Fruit fly (Drosophila melanogaster) whole organism: Measurements from ENCODE around the gene CG16789.

Source experiments
- CG8478 ChIP-seq: fragments of >200 bp; optimal IDR thresholded peaks from 2 replicates; lab custom pipeline; 2018; ENCODE audit warnings: inconsistent platforms
- pan ChIP-seq: fragments of >200 bp; optimal IDR thresholded peaks from 2 replicates; lab custom pipeline; 2017

DNA sequence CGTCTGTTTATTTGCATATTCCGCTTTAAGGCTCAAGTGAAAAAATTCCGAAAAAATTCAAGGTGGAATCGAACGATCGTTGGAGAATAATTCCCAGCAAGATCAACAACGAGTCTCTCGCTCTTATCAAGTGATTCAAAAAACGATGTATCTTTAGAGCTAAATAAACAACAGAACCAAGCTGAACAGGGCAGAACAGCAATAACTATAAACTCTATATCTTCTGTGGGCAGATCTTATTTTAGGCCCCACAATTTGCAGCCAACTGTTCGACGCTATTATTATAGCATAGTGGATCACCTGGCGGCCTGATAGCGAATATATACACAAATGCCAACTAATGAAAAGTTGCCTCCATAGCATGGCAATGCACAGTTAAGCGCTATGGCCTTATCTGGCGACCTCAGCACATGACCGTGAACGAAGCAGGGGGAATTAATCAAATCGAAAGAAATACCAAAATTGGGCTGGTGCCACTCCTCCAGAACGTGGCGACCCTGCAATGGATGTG, 36.6 kb upstream of the CG16789 start:
- TF ChIP-seq CG8478, result no peak
- TF ChIP-seq pan (lab: Kevin White, UChicago), result no peak
